Fruit fly (Drosophila melanogaster): Measurements from ENCODE around the gene CG3808.
A peak's percentile ranks its signal among the peaks of the same experiment; 100 is the strongest.

DNA sequence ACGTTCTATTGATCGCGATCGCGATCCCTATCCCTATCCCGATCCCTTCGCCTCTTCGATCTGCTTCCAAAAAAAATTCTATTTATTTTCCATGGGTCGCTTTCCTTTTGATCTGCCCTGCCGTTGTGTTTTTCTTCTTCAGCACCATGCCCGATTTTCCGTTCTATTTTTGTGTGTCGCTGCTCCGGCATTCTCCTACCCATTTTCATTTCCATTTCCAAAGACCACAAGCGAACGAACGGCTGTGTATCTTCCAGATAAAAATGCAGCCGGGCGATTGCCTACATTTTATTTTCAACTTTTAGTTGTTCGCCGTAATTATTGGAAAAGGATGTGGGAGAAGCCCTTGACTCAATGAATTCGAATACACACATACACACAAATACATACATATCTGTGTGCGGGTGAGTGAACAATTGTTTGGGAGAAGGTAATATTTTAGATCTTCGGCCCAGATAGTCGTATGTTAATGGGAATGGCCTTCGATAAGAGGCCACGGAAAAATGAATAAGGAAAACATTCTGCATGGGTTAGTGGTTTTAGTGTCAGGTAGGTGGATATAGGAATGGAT, 43.1 kb upstream of the CG3808 start:
- TF ChIP-seq tll (GFP tag; optimal IDR thresholded peaks at IDR 0.05), result peak in 1 of 2 experiments; percentile 91
- TF ChIP-seq CG10366 (GFP tag; IDR thresholded peaks at IDR 0.05), result no peak
- no peak for TF ChIP-seq CG42726 (GFP tag; IDR thresholded peaks at IDR 0.05; ENCODE audit: partially characterized antibody)
- TF ChIP-seq CG30020 (tag; optimal IDR thresholded peaks at IDR 0.05), result no peak
- TF ChIP-seq Hr39 (optimal IDR thresholded peaks at IDR 0.05), result no peak
- no peak for TF ChIP-seq Deaf1 (tag; optimal IDR thresholded peaks at IDR 0.05)
- no peak for TF ChIP-seq schlank (tag; optimal IDR thresholded peaks at IDR 0.05)
- TF ChIP-seq her (GFP tag; optimal IDR thresholded peaks at IDR 0.05), result no peak
- no peak for TF ChIP-seq Atf-2 (GFP tag; optimal IDR thresholded peaks at IDR 0.05)
- no peak for TF ChIP-seq psq (GFP tag; optimal IDR thresholded peaks at IDR 0.05)
- TF ChIP-seq CG13296 (GFP tag; optimal IDR thresholded peaks at IDR 0.05), result no peak
